Worm (Caenorhabditis elegans): Measurements from ENCODE around the gene irld-1.

DNA sequence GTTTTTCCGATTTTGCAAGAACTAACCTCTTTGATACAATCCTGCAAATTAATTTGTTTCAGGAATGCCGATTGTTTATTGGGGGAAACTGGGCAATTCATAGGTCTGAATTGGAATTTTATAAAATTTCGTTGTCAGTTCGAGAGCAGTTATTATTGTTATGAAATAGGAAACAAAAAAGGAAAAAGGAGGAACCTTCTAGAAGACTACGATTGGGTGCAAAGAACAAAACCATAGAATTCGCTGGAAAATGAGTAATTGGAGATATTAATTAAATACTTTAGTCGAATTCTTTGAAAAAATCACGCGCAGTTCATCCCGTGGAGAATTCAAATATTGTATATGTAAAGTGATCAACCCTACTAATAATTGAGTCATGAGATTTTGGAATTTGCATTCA lies 50.8 kb downstream of the irld-1 start, which contains the start of gene F13A2.9:
- no peak for TF ChIP-seq fos-1 (tag; optimal IDR thresholded peaks at IDR 0.05)
- TF ChIP-seq R02D3.7 (tag; optimal IDR thresholded peaks at IDR 0.05), result no peak
- no peak for TF ChIP-seq nhr-77 (tag; optimal IDR thresholded peaks at IDR 0.05)
- TF ChIP-seq pha-4 (tag; optimal IDR thresholded peaks at IDR 0.05), result no peak
- TF ChIP-seq fkh-10 (GFP tag; optimal IDR thresholded peaks at IDR 0.05), result no peak
- no peak for TF ChIP-seq ama-1 (optimal IDR thresholded peaks at IDR 0.05)
- no peak for TF ChIP-seq ceh-16 (tag; optimal IDR thresholded peaks at IDR 0.05)

All from whole organism, L3 larva.